Fruit fly (Drosophila melanogaster) whole organism, wandering third instar larva: ENCODE measurements around the gene Acn.

Experiments
- Abd-B ChIP-seq: fragments of >200 bp; optimal IDR thresholded peaks from 2 replicates; lab custom pipeline; 2017; ENCODE audit warnings: missing biosample characterization, missing genetic modification characterization
- CG32264 ChIP-seq: fragments of 200-800 bp; sonication (Bioruptor generic); optimal IDR thresholded peaks from 2 replicates; lab custom pipeline; 2016; ENCODE audit warnings: missing biosample characterization, missing genetic modification characterization
- CG9705 ChIP-seq: fragments of 200-800 bp; sonication (Bioruptor generic); optimal IDR thresholded peaks from 2 replicates; lab custom pipeline; 2018; ENCODE audit warnings: missing biosample characterization, mild to moderate bottlenecking, missing genetic modification characterization
- CrebA ChIP-seq: fragments of 200-800 bp; sonication (Bioruptor generic); optimal IDR thresholded peaks from 2 replicates; lab custom pipeline; 2016; ENCODE audit warnings: missing biosample characterization, mild to moderate bottlenecking, missing genetic modification characterization, borderline replicate concordance
- Dfd ChIP-seq: fragments of >200 bp; optimal IDR thresholded peaks from 2 replicates; lab custom pipeline; 2017; ENCODE audit warnings: missing biosample characterization, missing genetic modification characterization
- Dif ChIP-seq: fragments of 200-275, 200-300 bp; sonication (Bioruptor generic); optimal IDR thresholded peaks from 2 replicates; lab custom pipeline; 2018; ENCODE audit warnings: missing biosample characterization, missing genetic modification characterization; ENCODE audit not compliant: partially characterized antibody
- GATAd ChIP-seq: sonication (Bioruptor generic); optimal IDR thresholded peaks from 2 replicates; lab custom pipeline; 2016; ENCODE audit warnings: missing biosample characterization, missing genetic modification characterization
- HLH106 ChIP-seq: fragments of 200-800 bp; optimal IDR thresholded peaks from 3 replicates; lab custom pipeline; 2019; ENCODE audit warnings: missing biosample characterization, mild to moderate bottlenecking, missing genetic modification characterization, moderate library complexity
- Hnf4 ChIP-seq: fragments of 200-800 bp; sonication (Bioruptor generic); optimal IDR thresholded peaks from 2 replicates; lab custom pipeline; 2016; ENCODE audit warnings: missing biosample characterization, mild to moderate bottlenecking, missing genetic modification characterization
- Hr78 ChIP-seq: fragments of >200 bp; optimal IDR thresholded peaks from 2 replicates; lab custom pipeline; 2017; ENCODE audit warnings: missing biosample characterization, missing genetic modification characterization
- Hr83 ChIP-seq: fragments of 200-300 bp; sonication (Bioruptor generic); optimal IDR thresholded peaks from 2 replicates; lab custom pipeline; 2016; ENCODE audit warnings: missing biosample characterization, mild to moderate bottlenecking, missing genetic modification characterization, moderate library complexity; ENCODE audit not compliant: poor library complexity, severe bottlenecking
- Jra ChIP-seq: sonication (Bioruptor generic); optimal IDR thresholded peaks from 2 replicates; lab custom pipeline; 2016; ENCODE audit warnings: missing biosample characterization, missing genetic modification characterization
- Mio ChIP-seq: sonication (Bioruptor generic); optimal IDR thresholded peaks from 2 replicates; lab custom pipeline; 2016; ENCODE audit warnings: missing biosample characterization, missing genetic modification characterization
- Myc ChIP-seq: fragments of >200 bp; optimal IDR thresholded peaks from 2 replicates; lab custom pipeline; 2017
- N ChIP-seq: fragments of >200 bp; optimal IDR thresholded peaks from 2 replicates; lab custom pipeline; 2018; ENCODE audit warnings: missing biosample characterization, missing external identifiers, missing genetic modification characterization
- OdsH ChIP-seq: fragments of 200-800 bp; sonication (Bioruptor generic); optimal IDR thresholded peaks from 2 replicates; lab custom pipeline; 2016; ENCODE audit warnings: missing biosample characterization, mild to moderate bottlenecking, missing genetic modification characterization
- Rel ChIP-seq, 2 experiments: fragments of 200-800 bp; sonication (Bioruptor generic) in 1 of 2; optimal IDR thresholded peaks; 2 replicates in 1 of 2; 3 replicates in 1 of 2; lab custom pipeline; 2016 to 2019; ENCODE audit warnings: mild to moderate bottlenecking in 2 of 2, missing biosample characterization in 2 of 2, missing genetic modification characterization in 2 of 2, moderate library complexity in 1 of 2
- Sp1 ChIP-seq: fragments of 200-800 bp; sonication (Bioruptor generic); optimal IDR thresholded peaks from 3 replicates; lab custom pipeline; 2019; ENCODE audit warnings: missing biosample characterization, mild to moderate bottlenecking, missing genetic modification characterization, moderate library complexity
- Vsx2 ChIP-seq: fragments of 200-300, 225-300 bp; sonication (Bioruptor generic); optimal IDR thresholded peaks from 2 replicates; lab custom pipeline; 2018; ENCODE audit warnings: missing biosample characterization, missing genetic modification characterization; ENCODE audit not compliant: partially characterized antibody
- br ChIP-seq: fragments of 200-800 bp; sonication (Bioruptor generic); optimal IDR thresholded peaks from 2 replicates; lab custom pipeline; 2016; ENCODE audit warnings: missing biosample characterization, missing genetic modification characterization
- brk ChIP-seq: fragments of 200-800 bp; sonication (Bioruptor generic); optimal IDR thresholded peaks from 2 replicates; lab custom pipeline; 2016; ENCODE audit warnings: missing biosample characterization, mild to moderate bottlenecking, missing genetic modification characterization
- dl ChIP-seq, 2 experiments: fragments of 175-275, 200-275 bp in 1 of 2; fragments of 200-275 bp in 1 of 2; sonication (Bioruptor generic); optimal IDR thresholded peaks; lab custom pipeline; 2018; ENCODE audit warnings: mild to moderate bottlenecking in 2 of 2, missing biosample characterization in 2 of 2, missing genetic modification characterization in 2 of 2, moderate library complexity in 2 of 2; ENCODE audit not compliant: partially characterized antibody in 2 of 2, insufficient read depth in 1 of 2
- dmrt93B ChIP-seq: fragments of 200-800 bp; sonication (Bioruptor generic); optimal IDR thresholded peaks from 2 replicates; lab custom pipeline; 2018; ENCODE audit warnings: missing biosample characterization, mild to moderate bottlenecking, missing genetic modification characterization
- dsf ChIP-seq: sonication (Bioruptor generic); optimal IDR thresholded peaks from 2 replicates; lab custom pipeline; 2016; ENCODE audit warnings: missing biosample characterization, missing genetic modification characterization, borderline replicate concordance
- ey ChIP-seq: fragments of 200-800 bp; sonication (Bioruptor generic); optimal IDR thresholded peaks from 2 replicates; lab custom pipeline; 2016; ENCODE audit warnings: missing biosample characterization, missing genetic modification characterization
- foxo ChIP-seq, 2 experiments: fragments of 200-800 bp; sonication (Bioruptor generic); optimal IDR thresholded peaks; 2 replicates in 1 of 2; 3 replicates in 1 of 2; lab custom pipeline; 2016 to 2017; ENCODE audit warnings: missing biosample characterization in 2 of 2, missing genetic modification characterization in 2 of 2
- fru ChIP-seq: fragments of 200-800 bp; sonication (Bioruptor generic); optimal IDR thresholded peaks from 3 replicates; lab custom pipeline; 2016; ENCODE audit warnings: missing biosample characterization, mild to moderate bottlenecking, missing genetic modification characterization
- h ChIP-seq: fragments of 200-800 bp; sonication (Bioruptor generic); optimal IDR thresholded peaks from 3 replicates; lab custom pipeline; 2016; ENCODE audit warnings: missing biosample characterization, mild to moderate bottlenecking, missing genetic modification characterization
- jim ChIP-seq: fragments of 175-275, 200-325 bp; sonication (Bioruptor generic); optimal IDR thresholded peaks from 2 replicates; lab custom pipeline; 2016; ENCODE audit warnings: missing biosample characterization, mild to moderate bottlenecking, missing genetic modification characterization
- lola ChIP-seq: fragments of >200 bp; optimal IDR thresholded peaks from 2 replicates; lab custom pipeline; 2017; ENCODE audit warnings: missing biosample characterization, missing genetic modification characterization
- pan ChIP-seq: fragments of >200 bp; optimal IDR thresholded peaks from 2 replicates; lab custom pipeline; 2017
- psq ChIP-seq: fragments of 200-800 bp; sonication (Bioruptor generic); optimal IDR thresholded peaks from 3 replicates; lab custom pipeline; 2017; ENCODE audit warnings: missing biosample characterization, mild to moderate bottlenecking, missing genetic modification characterization, moderate library complexity
- rgr ChIP-seq: fragments of 200-800 bp; sonication (Bioruptor generic); optimal IDR thresholded peaks from 3 replicates; lab custom pipeline; 2016; ENCODE audit warnings: missing biosample characterization, mild to moderate bottlenecking, missing genetic modification characterization
- sage ChIP-seq: fragments of 200-800 bp; sonication (Bioruptor generic); optimal IDR thresholded peaks from 2 replicates; lab custom pipeline; 2016; ENCODE audit warnings: missing biosample characterization, mild to moderate bottlenecking, missing genetic modification characterization
- sv ChIP-seq: fragments of 200-800 bp; sonication (Bioruptor generic); optimal IDR thresholded peaks from 3 replicates; lab custom pipeline; 2016; ENCODE audit warnings: missing biosample characterization, missing genetic modification characterization
- tai ChIP-seq: sonication (Bioruptor generic); optimal IDR thresholded peaks from 2 replicates; lab custom pipeline; 2016; ENCODE audit warnings: missing biosample characterization, missing genetic modification characterization
- usp ChIP-seq: fragments of >200 bp; optimal IDR thresholded peaks from 2 replicates; lab custom pipeline; 2017; ENCODE audit warnings: missing biosample characterization, missing genetic modification characterization
- woc ChIP-seq: sonication (Bioruptor generic); optimal IDR thresholded peaks from 2 replicates; lab custom pipeline; 2016; ENCODE audit warnings: missing biosample characterization, mild to moderate bottlenecking, missing genetic modification characterization

Gene Acn

dm6 chr2L:19012776-19013328 lies 32.3 kb upstream of the Acn start:
- TF ChIP-seq Dif = no peak
- no peak for TF ChIP-seq Vsx2
- TF ChIP-seq jim (GFP tag; lab: Kevin White, UChicago) = no peak
- no peak for TF ChIP-seq Dfd
- TF ChIP-seq Abd-B (GFP tag; lab: Kevin White, UChicago) = no peak
- TF ChIP-seq usp (GFP tag; lab: Kevin White, UChicago) = no peak
- no peak for TF ChIP-seq N (GFP tag; lab: Kevin White, UChicago)
- TF ChIP-seq OdsH = no peak
- no peak for TF ChIP-seq psq (GFP tag; lab: Kevin White, UChicago)
- no peak for TF ChIP-seq dmrt93B (GFP tag; lab: Kevin White, UChicago)
- no peak for TF ChIP-seq GATAd (GFP tag; lab: Kevin White, UChicago)
- TF ChIP-seq sv (GFP tag; lab: Kevin White, UChicago) = no peak
- no peak for TF ChIP-seq Myc (lab: Kevin White, UChicago)
- TF ChIP-seq br = no peak
- no peak for TF ChIP-seq pan (lab: Kevin White, UChicago)
- no peak for TF ChIP-seq Rel (GFP tag; optimal IDR thresholded peaks at IDR 0.05; lab: Kevin White, UChicago)
- no peak for TF ChIP-seq Rel (tag; optimal IDR thresholded peaks at IDR 0.05; lab: Kevin White, UChicago)
- TF ChIP-seq lola = no peak

- TF ChIP-seq Jra (GFP tag; lab: Kevin White, UChicago) (no peak), jim (GFP tag; lab: Kevin White, UChicago) (no peak), h (GFP tag; lab: Kevin White, UChicago) (peak; percentile 35), Hr78 (no peak), CG9705 (GFP tag; lab: Kevin White, UChicago) (peak; percentile 2), Mio (GFP tag; lab: Kevin White, UChicago) (no peak), usp (GFP tag; lab: Kevin White, UChicago) (no peak), lola (no peak), GATAd (GFP tag; lab: Kevin White, UChicago) (no peak), woc (GFP tag; lab: Kevin White, UChicago) (no peak), brk (GFP tag; lab: Kevin White, UChicago) (no peak), fru (GFP tag; lab: Kevin White, UChicago) (peak; percentile 28), Hnf4 (GFP tag; lab: Kevin White, UChicago) (no peak), OdsH (peak; percentile 27), CrebA (no peak), Vsx2 (no peak), pan (lab: Kevin White, UChicago) (no peak), foxo (GFP tag; optimal IDR thresholded peaks at IDR 0.05; lab: Kevin White, UChicago) (peak in 1 of 2 experiments; percentile 40), sv (GFP tag; lab: Kevin White, UChicago) (peak; percentile 38), HLH106 (tag; lab: Kevin White, UChicago) (peak; percentile 61), N (GFP tag; lab: Kevin White, UChicago) (no peak), dsf (GFP tag; lab: Kevin White, UChicago) (no peak), Dfd (no peak), tai (GFP tag; lab: Kevin White, UChicago) (no peak), Rel (GFP tag; optimal IDR thresholded peaks at IDR 0.05; lab: Kevin White, UChicago) (no peak), Rel (tag; optimal IDR thresholded peaks at IDR 0.05; lab: Kevin White, UChicago) (no peak), psq (GFP tag; lab: Kevin White, UChicago) (peak; percentile 10), Myc (lab: Kevin White, UChicago) (no peak), br (peak; percentile 3), Hr83 (GFP tag; lab: Kevin White, UChicago) (no peak), Dif (no peak), dmrt93B (GFP tag; lab: Kevin White, UChicago) (peak; percentile 39), CG32264 (GFP tag; lab: Kevin White, UChicago) (no peak), ey (GFP tag; lab: Kevin White, UChicago) (no peak), sage (GFP tag; lab: Kevin White, UChicago) (no peak), dl (GFP tag; optimal IDR thresholded peaks at IDR 0.05; lab: Kevin White, UChicago; ENCODE audit: insufficient read depth in 1 of 2, partially characterized antibody in 2 of 2) (no peak), rgr (GFP tag; lab: Kevin White, UChicago) (peak; percentile 14), Sp1 (GFP tag; lab: Kevin White, UChicago) (peak; percentile 67), Abd-B (GFP tag; lab: Kevin White, UChicago) (no peak)
These were observed 30.9 kb upstream of the Acn start for dm6 chr2L:19014032-19014880.
